Worm (Caenorhabditis elegans): ENCODE results near the gene F58A3.3.
A peak's percentile ranks its signal among the peaks of the same experiment; 100 is the strongest.

Gene F58A3.3

ce11 chrX:11034430-11035117 is 22.1 kb downstream of the F58A3.3 start:
- TF ChIP-seq mbf-1 (tag; optimal IDR thresholded peaks at IDR 0.05), result no peak
- peak; percentile 6 for TF ChIP-seq unc-55 (GFP tag; optimal IDR thresholded peaks at IDR 0.05)
- TF ChIP-seq unc-39 (tag; optimal IDR thresholded peaks at IDR 0.05), result no peak
- no peak for TF ChIP-seq ceh-16 (tag; optimal IDR thresholded peaks at IDR 0.05)
- no peak for TF ChIP-seq gmeb-1 (tag; optimal IDR thresholded peaks at IDR 0.05)
- peak; percentile 24 for TF ChIP-seq Y55F3AM.14 (GFP tag; optimal IDR thresholded peaks at IDR 0.05)
- TF ChIP-seq egl-27 (tag; optimal IDR thresholded peaks at IDR 0.05), result peak; percentile 34
- no peak for TF ChIP-seq dmd-4 (tag; optimal IDR thresholded peaks at IDR 0.05)
- TF ChIP-seq C34F6.9 (tag; optimal IDR thresholded peaks at IDR 0.05), result peak; percentile 63
- peak; percentile 29 for TF ChIP-seq sma-9 (GFP tag; optimal IDR thresholded peaks at IDR 0.05)
- no peak for TF ChIP-seq sma-9 (tag; optimal IDR thresholded peaks at IDR 0.05)
- TF ChIP-seq nhr-12 (tag; optimal IDR thresholded peaks at IDR 0.05), result no peak
- no peak for TF ChIP-seq lin-11 (tag; optimal IDR thresholded peaks at IDR 0.05)
- TF ChIP-seq lsy-2 (tag; optimal IDR thresholded peaks at IDR 0.05), result peak in 1 of 2 experiments; percentile 42
- TF ChIP-seq crh-2 (tag; optimal IDR thresholded peaks at IDR 0.05), result peak; percentile 68
- TF ChIP-seq aly-2 (tag; optimal IDR thresholded peaks at IDR 0.05), result no peak
- TF ChIP-seq F13H6.1 (tag; optimal IDR thresholded peaks at IDR 0.05), result peak; percentile 60
- TF ChIP-seq lin-13 (GFP tag; optimal IDR thresholded peaks at IDR 0.05), result peak; percentile 0
- TF ChIP-seq nhr-10 (tag; optimal IDR thresholded peaks at IDR 0.05), result no peak
- peak; percentile 50 for TF ChIP-seq mab-5 (tag; optimal IDR thresholded peaks at IDR 0.05)
- TF ChIP-seq nhr-129 (tag; optimal IDR thresholded peaks at IDR 0.05), result peak; percentile 63
- TF ChIP-seq snpc-4 (tag; optimal IDR thresholded peaks at IDR 0.05), result no peak
- TF ChIP-seq ztf-1 (GFP tag; conservative IDR thresholded peaks at IDR 0.05), result no peak
- TF ChIP-seq nhr-6 (tag; optimal IDR thresholded peaks at IDR 0.05), result no peak
- TF ChIP-seq sem-4 (tag; optimal IDR thresholded peaks at IDR 0.05), result peak; percentile 25
- no peak for TF ChIP-seq nhr-25 (tag; optimal IDR thresholded peaks at IDR 0.05)

ce11 chrX:11035563-11035962 is 23.1 kb downstream of the F58A3.3 start:
- TF ChIP-seq mab-5 (tag; optimal IDR thresholded peaks at IDR 0.05) (peak; percentile 28), skn-1 (tag; optimal IDR thresholded peaks at IDR 0.05) (no peak), nhr-237 (tag; optimal IDR thresholded peaks at IDR 0.05) (no peak), unc-39 (tag; optimal IDR thresholded peaks at IDR 0.05) (no peak), ztf-1 (GFP tag; conservative IDR thresholded peaks at IDR 0.05) (no peak), lin-13 (GFP tag; optimal IDR thresholded peaks at IDR 0.05) (no peak), sma-9 (GFP tag; optimal IDR thresholded peaks at IDR 0.05) (peak; percentile 50), sma-9 (tag; optimal IDR thresholded peaks at IDR 0.05) (no peak), nhr-23 (tag; optimal IDR thresholded peaks at IDR 0.05) (no peak), crh-2 (tag; optimal IDR thresholded peaks at IDR 0.05) (no peak), C34F6.9 (tag; optimal IDR thresholded peaks at IDR 0.05) (peak; percentile 25), ceh-82 (tag; optimal IDR thresholded peaks at IDR 0.05) (no peak), dmd-4 (tag; optimal IDR thresholded peaks at IDR 0.05) (no peak), nhr-11 (tag; optimal IDR thresholded peaks at IDR 0.05) (no peak), blmp-1 (tag; optimal IDR thresholded peaks at IDR 0.05; ENCODE audit: insufficient read depth) (no peak), F13H6.1 (tag; optimal IDR thresholded peaks at IDR 0.05) (peak; percentile 74), R02D3.7 (tag; optimal IDR thresholded peaks at IDR 0.05) (no peak), zag-1 (tag; optimal IDR thresholded peaks at IDR 0.05) (no peak), unc-55 (GFP tag; optimal IDR thresholded peaks at IDR 0.05) (no peak), nhr-10 (tag; optimal IDR thresholded peaks at IDR 0.05) (no peak), nhr-77 (tag; optimal IDR thresholded peaks at IDR 0.05) (no peak), elt-3 (tag; optimal IDR thresholded peaks at IDR 0.05) (no peak), nhr-21 (tag; optimal IDR thresholded peaks at IDR 0.05) (no peak), nhr-6 (tag; optimal IDR thresholded peaks at IDR 0.05) (peak; percentile 5), lin-39 (tag; optimal IDR thresholded peaks at IDR 0.05) (no peak), ztf-11 (tag; optimal IDR thresholded peaks at IDR 0.05) (no peak), peb-1 (tag; optimal IDR thresholded peaks at IDR 0.05) (no peak), lsy-2 (tag; optimal IDR thresholded peaks at IDR 0.05) (peak in 1 of 2 experiments; percentile 9), ZK546.5 (tag; optimal IDR thresholded peaks at IDR 0.05) (no peak), Y55F3AM.14 (GFP tag; optimal IDR thresholded peaks at IDR 0.05) (no peak), ztf-4 (tag; optimal IDR thresholded peaks at IDR 0.05) (no peak), nhr-25 (tag; optimal IDR thresholded peaks at IDR 0.05) (no peak), elt-1 (tag; optimal IDR thresholded peaks at IDR 0.05) (no peak), sma-3 (GFP tag; optimal IDR thresholded peaks at IDR 0.05) (no peak), egl-27 (tag; optimal IDR thresholded peaks at IDR 0.05) (no peak), sem-4 (tag; optimal IDR thresholded peaks at IDR 0.05) (no peak), ama-1 (optimal IDR thresholded peaks at IDR 0.05) (no peak), alr-1 (tag; optimal IDR thresholded peaks at IDR 0.05) (no peak), nhr-129 (tag; optimal IDR thresholded peaks at IDR 0.05) (peak; percentile 16)
